Fruit fly (Drosophila melanogaster): ENCODE measurements around the gene CG10337.

DNA sequence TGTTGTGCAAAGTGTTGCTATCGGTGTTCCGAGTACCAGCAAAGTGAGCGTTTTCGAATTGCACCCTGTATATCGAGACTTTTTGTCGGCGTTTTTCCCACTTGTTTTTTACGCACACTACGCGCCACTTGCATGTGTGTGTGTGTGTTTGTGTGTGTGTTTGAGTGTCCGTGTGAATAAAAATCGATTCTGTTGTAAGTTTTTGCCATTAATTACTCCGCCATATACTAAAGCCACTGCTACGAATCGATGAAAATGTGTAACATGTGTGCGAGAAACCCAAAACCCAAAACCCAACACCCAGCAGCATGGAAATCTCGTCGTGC, 40.5 kb upstream of the CG10337 start:
- TF ChIP-seq Pif1B (GFP tag; optimal IDR thresholded peaks at IDR 0.05) (no peak), CG15710 (tag; optimal IDR thresholded peaks at IDR 0.05) (no peak), Ets98B (GFP tag; IDR thresholded peaks at IDR 0.05) (no peak; the same call in 1 of the 2 replicates), Pif1A (GFP tag; optimal IDR thresholded peaks at IDR 0.05) (no peak), CG32121 (GFP tag; IDR thresholded peaks at IDR 0.05) (0 out of 2 replicates have a peak, but pooled peaks have one; percentile 5), CG12605 (GFP tag; IDR thresholded peaks at IDR 0.05) (no peak), CG14655 (GFP tag; optimal IDR thresholded peaks at IDR 0.05) (no peak), CG13204 (GFP tag; optimal IDR thresholded peaks at IDR 0.05) (no peak), CG8159 (tag; optimal IDR thresholded peaks at IDR 0.05) (no peak), CG8301 (tag; optimal IDR thresholded peaks at IDR 0.05) (no peak), CG17806 (tag; optimal IDR thresholded peaks at IDR 0.05) (no peak), CG9948 (tag; optimal IDR thresholded peaks at IDR 0.05) (no peak), EcR (GFP tag; optimal IDR thresholded peaks at IDR 0.05) (no peak), rn (GFP tag; IDR thresholded peaks at IDR 0.05) (no peak)

All from whole organism, pupa.